Fruit fly (Drosophila melanogaster) whole organism, embryonic: ENCODE data around the gene ich.

Experiments
- CG10147 ChIP-seq: fragments of 200-800 bp; sonication (Bioruptor generic); optimal IDR thresholded peaks from 2 replicates; lab custom pipeline; 2019; ENCODE audit warnings: missing biosample characterization, mild to moderate bottlenecking, missing genetic modification characterization, moderate library complexity
- CG10565 ChIP-seq: fragments of 200-800 bp; sonication (Bioruptor generic); optimal IDR thresholded peaks from 3 replicates; lab custom pipeline; 2016; ENCODE audit warnings: missing biosample characterization, mild to moderate bottlenecking, missing genetic modification characterization
- CG32767 ChIP-seq: fragments of 200-800 bp; sonication (Bioruptor generic); IDR thresholded peaks from 2 replicates; pipeline ENCODE4 v1.3.6; 2022; ENCODE audit warnings: missing biosample characterization, missing genetic modification characterization
- CG33213 ChIP-seq: fragments of 200-800 bp; sonication (Bioruptor generic); optimal IDR thresholded peaks from 3 replicates; lab custom pipeline; 2016; ENCODE audit warnings: missing biosample characterization, missing genetic modification characterization
- usp ChIP-seq: fragments of >200 bp; optimal IDR thresholded peaks from 2 replicates; lab custom pipeline; 2017; ENCODE audit warnings: missing biosample characterization, missing genetic modification characterization

- no peak for TF ChIP-seq CG10565
- TF ChIP-seq usp (GFP tag; lab: Kevin White, UChicago) = no peak
- no peak for TF ChIP-seq CG33213 (GFP tag; lab: Kevin White, UChicago)
- no peak for TF ChIP-seq CG10147
- TF ChIP-seq CG32767 = no peak
Observed at dm6 chr3R:8914919-8915318, 47.9 kb downstream of the ich start.
